Worm (Caenorhabditis elegans): ENCODE measurements around the gene clec-38.

- TF ChIP-seq him-1 (tag; optimal IDR thresholded peaks at IDR 0.05) (no peak), W03F9.2 (tag; optimal IDR thresholded peaks at IDR 0.05) (no peak)
These were observed at the start of gene clec-38, which contains the start of gene clec-34 for ce11 chrV:16735518-16735917.

All from whole organism, L4/young adult.